Worm (Caenorhabditis elegans): ENCODE results near the gene R09D1.13.
A peak's percentile ranks its signal among the peaks of the same experiment; 100 is the strongest.

- no peak for TF ChIP-seq blmp-1 (tag; optimal IDR thresholded peaks at IDR 0.05)
- TF ChIP-seq egl-27 (tag; optimal IDR thresholded peaks at IDR 0.05) = no peak
- TF ChIP-seq fos-1 (tag; optimal IDR thresholded peaks at IDR 0.05) = no peak
- no peak for TF ChIP-seq nhr-28 (tag; optimal IDR thresholded peaks at IDR 0.05)
- TF ChIP-seq efl-1 (optimal IDR thresholded peaks at IDR 0.05) = no peak
- TF ChIP-seq efl-1 (GFP tag; optimal IDR thresholded peaks at IDR 0.05 in 1 of 2) = peak in 1 of 2 experiments; percentile 58
- no peak for TF ChIP-seq nhr-11 (tag; optimal IDR thresholded peaks at IDR 0.05)
- no peak for TF ChIP-seq C04F5.9 (tag; optimal IDR thresholded peaks at IDR 0.05)
- TF ChIP-seq ama-1 (optimal IDR thresholded peaks at IDR 0.05) = no peak
- no peak for TF ChIP-seq lsy-2 (tag; optimal IDR thresholded peaks at IDR 0.05)
- no peak for TF ChIP-seq skn-1 (tag; optimal IDR thresholded peaks at IDR 0.05)
- no peak for TF ChIP-seq sox-4 (tag; optimal IDR thresholded peaks at IDR 0.05)
- no peak for TF ChIP-seq lin-13 (GFP tag; optimal IDR thresholded peaks at IDR 0.05)
- no peak for TF ChIP-seq lin-35 (GFP tag; optimal IDR thresholded peaks at IDR 0.05)
These were observed 42.2 kb downstream of the R09D1.13 start, which contains the start of gene Y51B9A.6 for ce11 chrII:9403087-9403486.

Measured in whole organism, L1 larva.